Worm (Caenorhabditis elegans) whole organism, late embryonic: ENCODE data around the gene B0361.3.

Experiments used
- ama-1 ChIP-seq: fragments of 150-350 bp; optimal IDR thresholded peaks from 2 replicates; lab custom pipeline; 2014
- ceh-22 ChIP-seq: sonication (generic microtip); optimal IDR thresholded peaks from 2 replicates; lab custom pipeline; 2017; ENCODE audit warnings: missing biosample characterization, missing genetic modification characterization
- ceh-30 ChIP-seq: fragments of 150-350 bp; optimal IDR thresholded peaks from 2 replicates; lab custom pipeline; 2014; ENCODE audit warnings: missing biosample characterization, missing genetic modification characterization
- ceh-6 ChIP-seq: fragments of 200-800 bp; sonication (Bioruptor generic); optimal IDR thresholded peaks from 2 replicates; lab custom pipeline; 2018; ENCODE audit warnings: mild to moderate bottlenecking, missing genetic modification characterization, missing compliant biosample characterization
- che-1 ChIP-seq: sonication (generic microtip); optimal IDR thresholded peaks from 2 replicates; lab custom pipeline; 2016; ENCODE audit warnings: mild to moderate bottlenecking, missing genetic modification characterization, missing compliant biosample characterization
- pha-4 ChIP-seq: fragments of 150-350 bp; optimal IDR thresholded peaks from 2 replicates; lab custom pipeline; 2018; ENCODE audit warnings: missing biosample characterization, missing genetic modification reagents, missing genetic modification characterization
- rnt-1 ChIP-seq: sonication (generic microtip); optimal IDR thresholded peaks from 2 replicates; lab custom pipeline; 2016; ENCODE audit warnings: missing genetic modification characterization, missing compliant biosample characterization
- tbx-2 ChIP-seq: sonication (generic microtip); optimal IDR thresholded peaks from 2 replicates; lab custom pipeline; 2016; ENCODE audit warnings: missing genetic modification characterization, missing compliant biosample characterization

ce11 chrIII:7242988-7243387 lies 38.3 kb upstream of the B0361.3 start, which contains the start of gene osm-10:
- no peak for TF ChIP-seq ceh-6 (GFP tag; lab: Kevin White, UChicago)
- TF ChIP-seq tbx-2 (tag; lab: Kevin White, UChicago) = no peak
- TF ChIP-seq pha-4 (tag; lab: Kevin White, UChicago) = no peak
- TF ChIP-seq ceh-22 (tag; lab: Kevin White, UChicago) = no peak
- TF ChIP-seq che-1 = no peak
- TF ChIP-seq rnt-1 (tag; lab: Kevin White, UChicago) = no peak
- TF ChIP-seq ceh-30 (tag; lab: Kevin White, UChicago) = no peak
- no peak for TF ChIP-seq ama-1 (lab: Kevin White, UChicago)
